In the genomic region with DNA sequence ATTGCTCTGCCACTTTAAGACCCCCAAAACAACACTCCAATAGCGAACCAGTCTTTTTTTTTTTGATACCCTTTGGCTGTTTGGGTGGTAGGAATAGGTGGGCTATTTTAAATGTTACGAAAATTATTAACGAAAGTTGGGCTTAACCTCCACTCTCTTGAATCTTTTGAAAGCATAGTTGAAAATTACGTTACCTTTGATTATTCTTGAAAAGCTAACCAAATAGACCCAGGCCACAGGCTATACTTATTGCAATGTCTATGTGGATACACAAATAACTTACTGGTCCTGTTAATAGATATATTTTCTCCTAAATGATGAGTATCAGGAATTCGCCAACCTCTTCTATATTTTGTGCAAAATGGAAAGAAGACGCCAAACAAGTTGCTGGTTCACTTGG, we compare ENCODE assay signal across 3 fruit fly cellular contexts.
TF ChIP-seq lines count a peak whose summit lies in the region.

No protein-coding gene starts in this region.

- TF ChIP-seq CTCF in whole organism, embryonic (GFP tag; optimal IDR thresholded peaks at IDR 0.05; lab: Kevin White, UChicago) = no peak

TF ChIP-seq in whole organism, embryonic, 481 proteins besides CTCF, POLR2A, EP300 and RAD21:
- no peak for TF ChIP-seq NK7.1 (GFP tag; optimal IDR thresholded peaks at IDR 0.05; lab: Kevin White, UChicago)
- peak; percentile 36; the same call in 1 of the 2 replicates for TF ChIP-seq Drgx (GFP tag; IDR thresholded peaks at IDR 0.05; lab: Robert Waterston, UW)

TF ChIP-seq in whole organism, prepupa, 60 proteins besides CTCF, POLR2A, EP300 and RAD21 (continues in another document):
- TF ChIP-seq CG31627 (GFP tag; optimal IDR thresholded peaks at IDR 0.05; lab: Kevin White, UChicago) (no peak), topi (GFP tag; optimal IDR thresholded peaks at IDR 0.05; lab: Kevin White, UChicago) (peak; percentile 53), eg (GFP tag; IDR thresholded peaks at IDR 0.05; lab: Robert Waterston, UW) (peak; percentile 36; the same call in 1 of the 3 replicates), CG15336 (GFP tag; IDR thresholded peaks at IDR 0.05; lab: Robert Waterston, UW) (peak; percentile 59), acj6 (GFP tag; optimal IDR thresholded peaks at IDR 0.05; lab: Kevin White, UChicago) (peak; percentile 1), Gug (GFP tag; IDR thresholded peaks at IDR 0.05; lab: Robert Waterston, UW) (0 out of 2 replicates have a peak, but pooled peaks have one; percentile 28), Eip75B (GFP tag; optimal IDR thresholded peaks at IDR 0.05; lab: Kevin White, UChicago) (no peak), Smox (GFP tag; optimal IDR thresholded peaks at IDR 0.05; lab: Kevin White, UChicago) (no peak), CG6163 (GFP tag; IDR thresholded peaks at IDR 0.05; lab: Robert Waterston, UW) (0 out of 3 replicates have a peak, but pooled peaks have one; percentile 11), Met (GFP tag; optimal IDR thresholded peaks at IDR 0.05; lab: Kevin White, UChicago) (no peak), cyc (GFP tag; optimal IDR thresholded peaks at IDR 0.05; lab: Kevin White, UChicago) (peak; percentile 32), Eip78C (GFP tag; lab: Kevin White, UChicago) (peak; percentile 86), CG8119 (GFP tag; IDR thresholded peaks at IDR 0.05; lab: Robert Waterston, UW) (peak; percentile 71), fd85E (GFP tag; optimal IDR thresholded peaks at IDR 0.05; lab: Kevin White, UChicago) (no peak), Sox14 (GFP tag; optimal IDR thresholded peaks at IDR 0.05; lab: Kevin White, UChicago) (no peak), OdsH (GFP tag; optimal IDR thresholded peaks at IDR 0.05; lab: Kevin White, UChicago) (peak; percentile 20), CG3919 (GFP tag; optimal IDR thresholded peaks at IDR 0.05; lab: Kevin White, UChicago) (peak; percentile 20), CG6854 (GFP tag; optimal IDR thresholded peaks at IDR 0.05; lab: Kevin White, UChicago) (no peak), CG3032 (tag; optimal IDR thresholded peaks at IDR 0.05; lab: Kevin White, UChicago) (no peak), CG7368 (GFP tag; optimal IDR thresholded peaks at IDR 0.05; lab: Kevin White, UChicago) (no peak), CG11762 (GFP tag; optimal IDR thresholded peaks at IDR 0.05; lab: Kevin White, UChicago; ENCODE audit: insufficient read depth) (no peak), dac (GFP tag; optimal IDR thresholded peaks at IDR 0.05; lab: Kevin White, UChicago) (peak; percentile 2), dsx (GFP tag; optimal IDR thresholded peaks at IDR 0.05; lab: Kevin White, UChicago; ENCODE audit: poor library complexity, severe bottlenecking) (no peak), salr (GFP tag; optimal IDR thresholded peaks at IDR 0.05; lab: Kevin White, UChicago) (peak in 1 of 2 experiments; percentile 4), CG11902 (GFP tag; optimal IDR thresholded peaks at IDR 0.05; lab: Kevin White, UChicago) (no peak), CG6276 (GFP tag; optimal IDR thresholded peaks at IDR 0.05; lab: Kevin White, UChicago) (peak; percentile 61), pdm3 (GFP tag; optimal IDR thresholded peaks at IDR 0.05; lab: Kevin White, UChicago) (peak; percentile 3), CG32006 (GFP tag; optimal IDR thresholded peaks at IDR 0.05; lab: Kevin White, UChicago) (peak; percentile 54), CG4318 (GFP tag; optimal IDR thresholded peaks at IDR 0.05; lab: Kevin White, UChicago) (no peak), CG10669 (GFP tag; optimal IDR thresholded peaks at IDR 0.05; lab: Kevin White, UChicago) (no peak), CG11294 (GFP tag; IDR thresholded peaks at IDR 0.05; lab: Robert Waterston, UW) (no peak), CG8632 (GFP tag; optimal IDR thresholded peaks at IDR 0.05; lab: Kevin White, UChicago) (no peak), CG34406 (GFP tag; optimal IDR thresholded peaks at IDR 0.05; lab: Kevin White, UChicago) (no peak), Hr38 (GFP tag; optimal IDR thresholded peaks at IDR 0.05; lab: Kevin White, UChicago) (no peak), fkh (GFP tag; optimal IDR thresholded peaks at IDR 0.05; lab: Kevin White, UChicago) (no peak), ss (GFP tag; optimal IDR thresholded peaks at IDR 0.05; lab: Kevin White, UChicago) (no peak), CG10631 (GFP tag; optimal IDR thresholded peaks at IDR 0.05; lab: Kevin White, UChicago) (peak; percentile 12), Lpt (GFP tag; optimal IDR thresholded peaks at IDR 0.05; lab: Kevin White, UChicago) (peak; percentile 22), achi (GFP tag; optimal IDR thresholded peaks at IDR 0.05; lab: Kevin White, UChicago) (peak; percentile 20), lz (GFP tag; optimal IDR thresholded peaks at IDR 0.05; lab: Kevin White, UChicago) (peak; percentile 7), CG16779 (tag; optimal IDR thresholded peaks at IDR 0.05; lab: Kevin White, UChicago) (no peak), CG9139 (GFP tag; optimal IDR thresholded peaks at IDR 0.05; lab: Kevin White, UChicago) (no peak)

TF ChIP-seq in whole organism, pupa, 21 proteins besides CTCF, POLR2A, EP300 and RAD21:
- no peak for TF ChIP-seq CG4496 (GFP tag; IDR thresholded peaks at IDR 0.05; lab: Robert Waterston, UW)
- no peak for TF ChIP-seq CG13204 (GFP tag; optimal IDR thresholded peaks at IDR 0.05; lab: Kevin White, UChicago)
- no peak for TF ChIP-seq CG8159 (tag; optimal IDR thresholded peaks at IDR 0.05; lab: Kevin White, UChicago)
- peak; percentile 42 for TF ChIP-seq Pif1A (GFP tag; optimal IDR thresholded peaks at IDR 0.05; lab: Kevin White, UChicago)
- TF ChIP-seq gl (tag; optimal IDR thresholded peaks at IDR 0.05; lab: Kevin White, UChicago) = no peak
- peak; percentile 72 for TF ChIP-seq CG14655 (GFP tag; optimal IDR thresholded peaks at IDR 0.05; lab: Kevin White, UChicago)
- peak; percentile 65 for TF ChIP-seq CG8301 (tag; optimal IDR thresholded peaks at IDR 0.05; lab: Kevin White, UChicago)
- TF ChIP-seq CG32121 (GFP tag; IDR thresholded peaks at IDR 0.05; lab: Robert Waterston, UW) = no peak
- peak; percentile 21 for TF ChIP-seq CG9948 (tag; optimal IDR thresholded peaks at IDR 0.05; lab: Kevin White, UChicago)
- TF ChIP-seq Pif1B (GFP tag; optimal IDR thresholded peaks at IDR 0.05; lab: Kevin White, UChicago) = peak; percentile 23
- 0 out of 3 replicates have a peak, but pooled peaks have one; percentile 48 for TF ChIP-seq fd96Ca (GFP tag; IDR thresholded peaks at IDR 0.05; lab: Robert Waterston, UW)
- no peak for TF ChIP-seq CG15710 (tag; optimal IDR thresholded peaks at IDR 0.05; lab: Kevin White, UChicago)
- no peak for TF ChIP-seq EcR (GFP tag; optimal IDR thresholded peaks at IDR 0.05; lab: Kevin White, UChicago)
TF ChIP-seq in whole organism, pupa: peak in this region for 6.

Comparison
In these comparisons a context has a peak if more than half of its experiments do, and no peak if none do; other contexts are left out.
1. Of the 7 proteins assayed by ChIP-seq in both whole organism, embryonic and whole organism, prepupa: peak only in whole organism, embryonic: none; only in whole organism, prepupa: Gug and Lpt; in both: none; in neither: 5.